Fruit fly (Drosophila melanogaster) whole organism, embryonic: ENCODE results near the gene Cyp4d14.

Experiments used
- Adf1 ChIP-seq: fragments of 200-800 bp; sonication (Bioruptor generic); IDR thresholded peaks from 2 replicates; pipeline ENCODE4 v1.3.6; 2022; ENCODE audit warnings: missing biosample characterization, missing genetic modification characterization
- CG10543 ChIP-seq: fragments of 200-800 bp; sonication (Bioruptor generic); optimal IDR thresholded peaks from 3 replicates; lab custom pipeline; 2017; ENCODE audit warnings: missing biosample characterization, mild to moderate bottlenecking, missing genetic modification characterization, moderate library complexity
- CG12769 ChIP-seq: fragments of 200-800 bp; sonication (Bioruptor generic); optimal IDR thresholded peaks from 2 replicates; lab custom pipeline; 2019; ENCODE audit warnings: missing biosample characterization, mild to moderate bottlenecking, missing genetic modification characterization, moderate library complexity
- CG13287 ChIP-seq: fragments of 200-800 bp; sonication (Bioruptor generic); IDR thresholded peaks from 2 replicates; pipeline ENCODE4 v1.3.6; 2022; ENCODE audit warnings: missing biosample characterization, missing genetic modification characterization; ENCODE audit not compliant: partially characterized antibody
- CG14441 ChIP-seq: fragments of 200-800 bp; sonication (Bioruptor generic); IDR thresholded peaks from 2 replicates; pipeline ENCODE4 v1.3.6; 2022; ENCODE audit warnings: missing biosample characterization, missing genetic modification characterization
- CG16815 ChIP-seq: fragments of 200-800 bp; sonication (Bioruptor generic); optimal IDR thresholded peaks from 3 replicates; lab custom pipeline; 2017; ENCODE audit warnings: missing biosample characterization, mild to moderate bottlenecking, missing genetic modification characterization
- CG17359 ChIP-seq: fragments of 200-800 bp; sonication (Bioruptor generic); optimal IDR thresholded peaks from 3 replicates; lab custom pipeline; 2018; ENCODE audit warnings: missing biosample characterization, mild to moderate bottlenecking, missing genetic modification characterization, moderate library complexity
- CG17385 ChIP-seq: fragments of 200-800 bp; sonication (Bioruptor generic); optimal IDR thresholded peaks from 3 replicates; lab custom pipeline; 2018; ENCODE audit warnings: missing biosample characterization, mild to moderate bottlenecking, missing genetic modification characterization
- CG3163 ChIP-seq: fragments of 200-800 bp; sonication (Bioruptor generic); optimal IDR thresholded peaks from 3 replicates; lab custom pipeline; 2016; ENCODE audit warnings: missing biosample characterization, missing genetic modification characterization
- CG32532 ChIP-seq: fragments of 200-800 bp; sonication (Bioruptor generic); IDR thresholded peaks from 2 replicates; pipeline ENCODE4 v1.3.6; 2022; ENCODE audit warnings: missing biosample characterization, missing genetic modification characterization
- CG34224 ChIP-seq: fragments of 200-800 bp; sonication (Bioruptor generic); IDR thresholded peaks from 3 replicates; pipeline ENCODE4 v1.3.6; 2022; ENCODE audit warnings: missing biosample characterization, missing genetic modification characterization; ENCODE audit not compliant: partially characterized antibody
- CG34376 ChIP-seq: fragments of 200-800 bp; sonication (Bioruptor generic); optimal IDR thresholded peaks from 2 replicates; lab custom pipeline; 2018; ENCODE audit warnings: missing biosample characterization, mild to moderate bottlenecking, missing genetic modification characterization
- CG43689 ChIP-seq: fragments of 200-800 bp; sonication (Bioruptor generic); IDR thresholded peaks from 2 replicates; pipeline ENCODE4 v1.3.6; 2022; ENCODE audit warnings: missing biosample characterization, missing genetic modification characterization
- D19A ChIP-seq: fragments of 200-800 bp; optimal IDR thresholded peaks from 3 replicates; lab custom pipeline; 2019; ENCODE audit warnings: missing biosample characterization, mild to moderate bottlenecking, missing genetic modification characterization, moderate library complexity
- Deaf1 ChIP-seq: fragments of 200-800 bp; optimal IDR thresholded peaks from 3 replicates; lab custom pipeline; 2019; ENCODE audit warnings: missing biosample characterization, mild to moderate bottlenecking, missing genetic modification characterization, moderate library complexity
- Dll ChIP-seq: fragments of 200-800 bp; sonication (Bioruptor generic); IDR thresholded peaks from 4 replicates; pipeline ENCODE4 v1.3.6; 2022; ENCODE audit warnings: missing biosample characterization, missing genetic modification characterization; ENCODE audit not compliant: partially characterized antibody
- Doc3 ChIP-seq: fragments of 200-800 bp; sonication (Bioruptor generic); IDR thresholded peaks from 3 replicates; pipeline ENCODE4 v1.3.6; 2022; ENCODE audit warnings: missing biosample characterization, missing genetic modification characterization; ENCODE audit not compliant: partially characterized antibody
- Ets65A ChIP-seq: fragments of 200-800 bp; sonication (Bioruptor generic); peaks from one replicate; lab custom pipeline; 2016; ENCODE audit warnings: missing biosample characterization, missing genetic modification characterization
- HmgZ ChIP-seq: fragments of 200-800 bp; sonication (Bioruptor generic); optimal IDR thresholded peaks from 2 replicates; lab custom pipeline; 2018; ENCODE audit warnings: missing biosample characterization, mild to moderate bottlenecking, missing genetic modification characterization
- Hmx ChIP-seq: fragments of 200-800 bp; sonication (Bioruptor generic); optimal IDR thresholded peaks from 2 replicates; lab custom pipeline; 2016; ENCODE audit warnings: missing biosample characterization, missing genetic modification characterization
- Med ChIP-seq: fragments of 200-800 bp; sonication (Bioruptor generic); peaks from one replicate; lab custom pipeline; 2016; ENCODE audit warnings: missing biosample characterization, missing genetic modification characterization, mild to moderate bottlenecking, inconsistent platforms, moderate library complexity
- Opbp ChIP-seq: fragments of 200-800 bp; sonication (Bioruptor generic); IDR thresholded peaks from 3 replicates; pipeline ENCODE4 v1.3.6; 2022; ENCODE audit warnings: missing biosample characterization, missing genetic modification characterization; ENCODE audit not compliant: partially characterized antibody
- PHDP ChIP-seq: fragments of 200-800 bp; sonication (Bioruptor generic); optimal IDR thresholded peaks from 3 replicates; lab custom pipeline; 2018; ENCODE audit warnings: missing biosample characterization, mild to moderate bottlenecking, missing genetic modification characterization, moderate library complexity
- Pdp1 ChIP-seq, 2 experiments: fragments of 200-800 bp; sonication (Bioruptor generic); optimal IDR thresholded peaks; 3 replicates each; lab custom pipeline; 2016; ENCODE audit warnings: missing biosample characterization in 2 of 2, missing genetic modification characterization in 2 of 2, mild to moderate bottlenecking in 1 of 2, moderate library complexity in 1 of 2
- Trl ChIP-seq, 3 experiments: fragments of >200 bp in 2 of 3; fragments of 200-800 bp in 1 of 3; sonication (Bioruptor generic) in 1 of 3; optimal IDR thresholded peaks; 2 replicates in 1 of 3; 3 replicates in 2 of 3; lab custom pipeline; 2016 to 2017; ENCODE audit warnings: missing biosample characterization in 1 of 3, missing genetic modification characterization in 1 of 3
- chinmo ChIP-seq: fragments of 200-800 bp; sonication (Bioruptor generic); IDR thresholded peaks from 4 replicates; pipeline ENCODE4 v1.3.6; 2022; ENCODE audit warnings: missing biosample characterization, missing genetic modification characterization; ENCODE audit not compliant: partially characterized antibody
- crol ChIP-seq: fragments of 200-800 bp; sonication (Bioruptor generic); IDR thresholded peaks from 2 replicates; pipeline ENCODE4 v1.3.6; 2022; ENCODE audit warnings: missing biosample characterization, missing genetic modification characterization
- cwo ChIP-seq: fragments of 200-800 bp; sonication (Bioruptor generic); optimal IDR thresholded peaks from 3 replicates; lab custom pipeline; 2017; ENCODE audit warnings: missing biosample characterization, missing genetic modification characterization, mild to moderate bottlenecking, moderate library complexity, missing genetic modification reagents
- exex ChIP-seq: fragments of 200-800 bp; sonication (Bioruptor generic); optimal IDR thresholded peaks from 4 replicates; lab custom pipeline; 2018; ENCODE audit warnings: missing biosample characterization, mild to moderate bottlenecking, missing genetic modification characterization, moderate library complexity
- fd3F ChIP-seq: fragments of 200-800 bp; sonication (Bioruptor generic); optimal IDR thresholded peaks from 2 replicates; lab custom pipeline; 2018; ENCODE audit warnings: missing biosample characterization, mild to moderate bottlenecking, missing genetic modification characterization, moderate library complexity
- hbn ChIP-seq: fragments of 200-800 bp; sonication (Bioruptor generic); IDR thresholded peaks from 2 replicates; pipeline ENCODE4 v1.3.6; 2022; ENCODE audit warnings: missing biosample characterization, missing genetic modification characterization; ENCODE audit not compliant: partially characterized antibody
- ind ChIP-seq: fragments of 200-800 bp; sonication (Bioruptor generic); optimal IDR thresholded peaks from 3 replicates; lab custom pipeline; 2016; ENCODE audit warnings: missing biosample characterization, missing genetic modification characterization
- lab ChIP-seq: fragments of 200-800 bp; sonication (Bioruptor generic); optimal IDR thresholded peaks from 3 replicates; lab custom pipeline; 2017; ENCODE audit warnings: missing biosample characterization, missing genetic modification characterization, mild to moderate bottlenecking, moderate library complexity, missing genetic modification reagents
- mirr ChIP-seq: fragments of 200-800 bp; sonication (Bioruptor generic); optimal IDR thresholded peaks from 3 replicates; lab custom pipeline; 2018; ENCODE audit warnings: missing biosample characterization, mild to moderate bottlenecking, missing genetic modification characterization
- slou ChIP-seq: fragments of 200-800 bp; sonication (Bioruptor generic); optimal IDR thresholded peaks from 3 replicates; lab custom pipeline; 2016; ENCODE audit warnings: missing biosample characterization, missing genetic modification characterization
- stwl ChIP-seq: fragments of 200-800 bp; sonication (Bioruptor generic); optimal IDR thresholded peaks from 3 replicates; lab custom pipeline; 2018; ENCODE audit warnings: missing biosample characterization, mild to moderate bottlenecking, missing genetic modification characterization, moderate library complexity
- sug ChIP-seq: fragments of 200-800 bp; optimal IDR thresholded peaks from 2 replicates; lab custom pipeline; 2019; ENCODE audit warnings: missing biosample characterization, mild to moderate bottlenecking, missing genetic modification characterization, moderate library complexity

The Cyp4d14 gene

DNA sequence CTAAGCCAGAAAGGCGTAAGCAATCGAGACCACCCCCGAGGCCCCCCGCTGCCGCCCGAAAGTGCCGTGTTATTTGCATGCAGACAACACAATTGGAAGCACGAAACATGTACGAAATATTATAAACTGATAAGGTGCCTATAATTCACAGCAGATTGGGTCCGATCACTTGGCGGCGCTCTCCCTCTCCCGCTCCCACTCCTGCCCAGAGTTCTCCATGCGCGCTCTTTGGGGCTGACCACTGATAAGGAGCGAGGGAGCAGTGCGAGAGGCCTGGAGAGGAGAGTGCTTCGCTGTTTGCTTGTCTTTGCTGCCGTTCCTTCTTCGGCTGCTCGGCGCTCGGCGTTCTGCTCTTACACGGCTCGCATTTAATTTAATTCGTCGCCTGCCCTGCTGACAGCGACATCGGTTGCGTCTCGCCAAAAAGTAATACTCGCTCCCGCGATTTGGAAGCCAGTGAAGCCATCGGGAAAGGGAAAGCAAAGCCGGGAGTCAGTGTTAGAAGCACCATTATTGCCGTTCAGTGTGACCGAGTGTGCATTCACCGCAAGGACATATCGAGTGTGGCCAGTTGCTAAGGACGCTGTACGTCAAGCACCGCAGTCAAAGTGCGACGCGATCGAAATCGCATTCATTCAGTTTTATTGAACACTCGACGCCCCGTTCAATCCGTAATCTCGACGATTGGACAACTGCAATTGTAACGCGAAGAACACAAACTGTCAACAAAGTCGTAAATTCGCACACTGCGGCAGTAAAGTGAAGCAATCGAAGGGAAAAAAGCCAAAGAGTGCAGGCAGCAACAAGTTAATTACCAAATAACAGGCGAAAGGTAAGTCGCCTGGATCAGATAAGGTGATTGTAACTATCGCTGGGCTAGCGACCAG lies 19.3 kb upstream of the Cyp4d14 start:
- TF ChIP-seq chinmo (GFP tag; lab: Robert Waterston, UW) (peak; percentile 71; the same call in 1 of the 4 replicates), Deaf1 (tag; lab: Kevin White, UChicago) (peak; percentile 87), ind (GFP tag; lab: Kevin White, UChicago) (no peak), lab (GFP tag; lab: Kevin White, UChicago) (peak; percentile 36), CG14441 (GFP tag; lab: Robert Waterston, UW) (0 out of 2 replicates have a peak, but pooled peaks have one; percentile 5), Adf1 (GFP tag; lab: Robert Waterston, UW) (peak; percentile 28; the same call in 1 of the 2 replicates), stwl (tag; lab: Kevin White, UChicago) (peak; percentile 92), Doc3 (GFP tag; lab: Robert Waterston, UW) (0 out of 3 replicates have a peak, but pooled peaks have one; percentile 33), Hmx (no peak), PHDP (tag; lab: Kevin White, UChicago) (no peak), CG16815 (no peak), Ets65A (peak; percentile 70), crol (GFP tag; lab: Robert Waterston, UW) (peak; percentile 75), slou (GFP tag; lab: Kevin White, UChicago) (no peak), CG34376 (GFP tag; lab: Kevin White, UChicago) (peak; percentile 58), HmgZ (peak; percentile 11), mirr (GFP tag; lab: Kevin White, UChicago) (peak; percentile 80), fd3F (no peak), CG10543 (peak; percentile 58), CG43689 (GFP tag; lab: Robert Waterston, UW) (no peak), CG34224 (GFP tag; lab: Robert Waterston, UW) (peak; percentile 44; the same call in 1 of the 3 replicates), CG17385 (GFP tag; lab: Kevin White, UChicago) (peak; percentile 2), cwo (GFP tag; lab: Kevin White, UChicago) (peak; percentile 4), exex (tag; lab: Kevin White, UChicago) (peak; percentile 75), sug (tag; lab: Kevin White, UChicago) (peak; percentile 94), Trl (optimal IDR thresholded peaks at IDR 0.05; lab: Kevin White, UChicago) (peak; percentile 62 to 71), Trl (GFP tag; optimal IDR thresholded peaks at IDR 0.05; lab: Kevin White, UChicago) (no peak), Med (peak; percentile 54), Opbp (GFP tag; lab: Robert Waterston, UW) (no peak), Pdp1 (GFP tag; optimal IDR thresholded peaks at IDR 0.05; lab: Kevin White, UChicago) (peak in 1 of 2 experiments; percentile 17), CG3163 (peak; percentile 3), hbn (0 out of 2 replicates have a peak, but pooled peaks have one; percentile 17), CG32532 (peak; percentile 48; the same call in 1 of the 2 replicates), CG13287 (GFP tag; lab: Robert Waterston, UW) (peak; percentile 13; the same call in 1 of the 2 replicates), CG12769 (tag; lab: Kevin White, UChicago) (peak; percentile 57), Dll (GFP tag; lab: Robert Waterston, UW) (0 out of 4 replicates have a peak, but pooled peaks have one; percentile 35)

DNA sequence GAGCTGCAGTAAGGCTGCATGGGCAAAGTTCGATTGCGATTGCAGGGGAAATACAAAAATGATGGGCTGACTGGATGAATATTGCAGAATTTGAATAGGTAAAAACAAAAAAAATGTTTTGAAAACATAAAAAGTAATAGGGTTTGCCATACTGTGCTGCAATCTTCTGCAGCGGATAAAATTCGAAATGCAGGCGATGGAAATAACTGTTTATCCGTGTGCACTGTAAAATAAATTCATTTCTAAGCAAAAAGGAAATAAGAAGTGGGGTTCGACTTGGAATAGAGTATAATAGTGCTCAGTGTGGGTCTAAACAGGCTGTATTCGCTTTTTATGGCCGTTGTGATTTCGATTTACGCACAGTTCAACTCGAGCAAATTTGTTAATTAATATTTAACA lies 18.7 kb upstream of the Cyp4d14 start, which contains the start of gene CG14053:
TSS of gene CG14053 (minus strand) at position 101 of the 399 bp plus-strand sequence.
- peak; percentile 19 for TF ChIP-seq Ets65A
- TF ChIP-seq CG17359 (tag; lab: Kevin White, UChicago) = no peak
- peak; percentile 23 for TF ChIP-seq D19A (tag; lab: Kevin White, UChicago)
